Fruit fly (Drosophila melanogaster): Measurements from ENCODE around the gene Raf.
A peak's percentile ranks its signal among the peaks of the same experiment; 100 is the strongest.

dm6 chrX:2306307-2306706, 11.0 kb downstream of the Raf start:
- TF ChIP-seq Lpt (GFP tag; optimal IDR thresholded peaks at IDR 0.05) (peak; percentile 65), CG10669 (GFP tag; optimal IDR thresholded peaks at IDR 0.05) (peak; percentile 63), OdsH (GFP tag; optimal IDR thresholded peaks at IDR 0.05) (peak; percentile 82), CG32006 (GFP tag; optimal IDR thresholded peaks at IDR 0.05) (peak; percentile 88), CG16779 (tag; optimal IDR thresholded peaks at IDR 0.05) (peak; percentile 42), esn (GFP tag; optimal IDR thresholded peaks at IDR 0.05) (peak; percentile 85), Gug (GFP tag; IDR thresholded peaks at IDR 0.05) (peak; percentile 62), Met (GFP tag; optimal IDR thresholded peaks at IDR 0.05) (peak; percentile 88), Sox102F (GFP tag; optimal IDR thresholded peaks at IDR 0.05) (peak; percentile 85), CG11902 (GFP tag; optimal IDR thresholded peaks at IDR 0.05) (peak; percentile 48), CG7368 (GFP tag; optimal IDR thresholded peaks at IDR 0.05) (peak; percentile 74)
